Fruit fly (Drosophila melanogaster): ENCODE measurements around the gene pn.

The pn gene

DNA sequence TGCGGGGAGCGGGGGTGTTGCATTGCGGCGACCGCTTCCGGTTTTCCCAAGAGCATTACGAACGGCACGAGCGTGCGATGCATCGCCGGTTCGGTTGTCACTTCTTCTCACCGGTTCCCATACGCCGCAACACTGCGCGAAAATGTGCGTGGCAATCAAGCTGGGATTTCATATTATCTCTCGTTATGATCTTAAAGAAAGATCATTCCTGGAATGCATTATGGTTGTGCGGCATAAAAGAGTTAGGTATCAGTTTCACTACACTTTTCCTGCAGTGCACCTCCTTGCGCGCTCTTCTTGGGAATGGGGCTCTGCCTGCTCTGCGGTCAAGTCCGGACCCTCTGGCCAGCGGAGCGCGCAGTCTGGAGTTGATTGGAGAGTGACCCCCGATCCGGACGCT is 14.9 kb upstream of the pn start (continued):
- peak; percentile 83 for TF ChIP-seq CG6163 (GFP tag; IDR thresholded peaks at IDR 0.05)
- peak; percentile 48 for TF ChIP-seq dac (GFP tag; optimal IDR thresholded peaks at IDR 0.05)

dm6 chrX:2168485-2169199 is 12.4 kb upstream of the pn start:
- TF ChIP-seq Met (GFP tag; optimal IDR thresholded peaks at IDR 0.05): no peak
- no peak for TF ChIP-seq CG11902 (GFP tag; optimal IDR thresholded peaks at IDR 0.05)
- TF ChIP-seq CG1621 (tag; optimal IDR thresholded peaks at IDR 0.05): no peak

DNA sequence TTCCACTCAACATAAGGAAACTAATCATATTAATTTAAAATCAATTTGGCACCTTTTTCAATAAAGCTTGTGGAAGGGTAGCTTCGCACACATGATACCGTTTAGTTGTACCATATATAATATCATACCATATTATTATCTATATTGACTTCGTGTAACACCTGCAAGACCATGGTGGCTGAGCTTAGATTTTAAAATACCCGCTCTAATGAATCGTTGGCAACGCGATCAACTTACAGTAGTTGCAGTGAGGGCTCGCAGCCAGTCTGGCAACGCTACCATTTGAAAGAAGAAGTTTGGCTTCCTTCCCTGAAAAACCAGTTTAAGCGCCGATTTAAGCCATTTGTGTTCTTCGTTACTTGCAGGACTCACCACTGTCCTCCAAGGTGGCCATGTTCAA is 10.6 kb upstream of the pn start:
- TF ChIP-seq Eip78C (GFP tag) (no peak), Eip93F (GFP tag; optimal IDR thresholded peaks at IDR 0.05) (no peak), Gug (GFP tag; IDR thresholded peaks at IDR 0.05) (no peak), CG32006 (GFP tag; optimal IDR thresholded peaks at IDR 0.05) (no peak), CG9139 (GFP tag; optimal IDR thresholded peaks at IDR 0.05) (no peak), vri (GFP tag; optimal IDR thresholded peaks at IDR 0.05) (no peak), CG8119 (GFP tag; IDR thresholded peaks at IDR 0.05) (no peak), Ets96B (tag; optimal IDR thresholded peaks at IDR 0.05) (no peak), CG1621 (tag; optimal IDR thresholded peaks at IDR 0.05) (no peak), achi (GFP tag; optimal IDR thresholded peaks at IDR 0.05) (no peak), pdm3 (GFP tag; optimal IDR thresholded peaks at IDR 0.05) (no peak), CG10669 (GFP tag; optimal IDR thresholded peaks at IDR 0.05) (no peak), Met (GFP tag; optimal IDR thresholded peaks at IDR 0.05) (no peak), fd59A (GFP tag; optimal IDR thresholded peaks at IDR 0.05) (no peak), CG6854 (GFP tag; optimal IDR thresholded peaks at IDR 0.05) (no peak)

DNA sequence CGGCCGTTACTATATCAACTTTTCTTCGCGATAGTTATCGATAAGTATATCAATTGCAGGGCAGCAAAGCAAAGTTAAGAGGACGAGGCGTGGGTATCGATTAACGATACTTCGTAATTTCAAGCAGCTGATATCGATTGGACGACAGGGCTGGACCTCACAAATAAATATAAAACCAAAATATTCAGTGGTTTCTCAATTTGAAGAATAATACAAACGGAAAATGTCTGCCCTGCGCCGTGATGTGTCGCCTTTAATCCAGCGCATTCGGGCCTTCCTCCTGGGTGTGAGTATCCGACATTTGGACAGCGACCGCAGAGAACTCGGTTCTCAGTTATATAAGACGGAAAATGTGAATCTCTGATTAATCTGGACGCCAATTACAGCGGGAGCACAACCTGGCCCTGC is 8.6 kb upstream of the pn start, which contains the start of gene ND-B14.5A:
Gene ND-B14.5A (plus strand): TSS at position 107 of the 408 bp plus-strand sequence.
- TF ChIP-seq Smox (GFP tag; optimal IDR thresholded peaks at IDR 0.05): no peak
- TF ChIP-seq esn (GFP tag; optimal IDR thresholded peaks at IDR 0.05): peak; percentile 23

DNA sequence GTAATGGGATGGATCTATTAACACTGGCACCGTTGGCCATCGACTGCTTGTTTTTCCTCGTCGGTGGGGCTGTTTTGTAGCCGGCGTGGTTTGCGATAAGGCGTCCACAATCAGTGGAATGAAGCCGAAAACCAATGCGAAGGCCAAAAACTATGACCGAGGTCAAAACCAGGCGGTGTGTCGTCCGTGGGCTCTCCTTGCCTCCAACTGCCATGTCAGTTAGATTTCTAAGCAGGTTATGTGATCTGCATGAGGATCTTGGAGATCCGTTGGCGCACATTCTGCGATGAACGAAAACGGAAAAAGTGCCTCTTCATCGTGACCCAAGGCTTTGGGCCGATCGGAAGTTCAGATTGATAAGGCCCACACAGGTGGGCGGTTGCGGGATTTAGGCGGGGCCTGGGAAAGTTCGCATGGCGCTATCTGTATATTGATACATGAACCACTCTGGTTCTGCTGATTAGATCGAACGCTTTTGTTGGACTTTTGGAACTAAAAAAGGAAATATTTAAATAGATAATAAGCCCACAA is 5.7 kb upstream of the pn start, which contains the start of gene Cyp4d14:
Gene Cyp4d14 (minus strand): TSS at position 51 of the 531 bp plus-strand sequence.
- TF ChIP-seq svp (GFP tag): peak; percentile 84
- no peak for TF ChIP-seq Hr4 (GFP tag; optimal IDR thresholded peaks at IDR 0.05)

DNA sequence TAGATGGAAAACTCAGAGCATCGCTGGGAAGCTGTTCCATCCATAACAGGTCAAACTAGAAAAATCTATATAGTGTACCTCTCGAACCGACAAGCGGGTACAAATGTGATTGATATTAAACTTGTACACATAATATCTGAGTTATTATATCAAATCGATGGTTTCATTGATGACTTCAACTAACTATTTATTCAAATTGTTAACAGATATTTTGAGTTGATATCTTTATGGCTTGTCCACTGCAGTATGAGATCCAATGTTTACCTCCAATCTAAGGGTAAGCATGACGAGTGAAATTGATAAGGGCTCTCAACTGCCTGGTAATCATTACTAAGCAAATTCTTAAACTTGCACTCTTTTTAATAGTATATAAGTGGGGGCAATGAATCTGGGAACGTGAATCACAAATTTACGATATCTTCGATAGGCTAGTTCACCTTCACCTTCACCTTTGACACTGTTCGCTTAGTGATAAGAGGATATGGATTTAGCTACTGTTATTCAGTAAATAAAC is 5.0 kb upstream of the pn start, which contains the start of gene Cyp4d2:
Gene Cyp4d2 (plus strand): TSS at position 51 of the 514 bp plus-strand sequence.
- no peak for TF ChIP-seq CG8632 (GFP tag; optimal IDR thresholded peaks at IDR 0.05)
- no peak for TF ChIP-seq Sox102F (GFP tag; optimal IDR thresholded peaks at IDR 0.05)
- no peak for TF ChIP-seq fd85E (GFP tag; optimal IDR thresholded peaks at IDR 0.05)
- no peak for TF ChIP-seq ss (GFP tag; optimal IDR thresholded peaks at IDR 0.05)
- TF ChIP-seq fkh (GFP tag; optimal IDR thresholded peaks at IDR 0.05): peak; percentile 30

DNA sequence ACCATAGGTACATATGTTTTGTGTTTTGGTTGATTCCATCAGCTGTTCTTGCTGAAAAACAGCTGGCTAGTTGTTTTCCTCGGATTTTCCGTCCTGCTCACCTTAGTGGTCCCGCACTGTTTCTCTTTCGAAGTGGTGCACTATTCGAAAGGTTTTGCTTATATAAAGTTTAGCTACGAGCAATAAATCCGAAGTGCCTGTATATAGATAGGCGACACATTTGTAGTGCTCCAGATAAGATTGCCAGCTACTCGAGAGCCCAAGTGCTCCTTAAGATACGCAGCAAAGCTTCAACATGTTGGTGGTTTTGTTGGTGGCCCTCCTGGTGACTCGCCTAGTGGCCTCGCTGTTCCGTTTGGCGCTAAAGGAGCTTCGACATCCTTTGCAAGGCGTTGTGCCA is 2.2 kb upstream of the pn start, which contains the start of gene Cyp4ae1:
Gene Cyp4ae1 (plus strand): TSS at position 206 of the 400 bp plus-strand sequence.
- no peak for TF ChIP-seq CG11762 (GFP tag; optimal IDR thresholded peaks at IDR 0.05; ENCODE audit: insufficient read depth)
- no peak for TF ChIP-seq CG1621 (tag; optimal IDR thresholded peaks at IDR 0.05)
- TF ChIP-seq CG10669 (GFP tag; optimal IDR thresholded peaks at IDR 0.05): no peak
- no peak for TF ChIP-seq dac (GFP tag; optimal IDR thresholded peaks at IDR 0.05)

Data from whole organism, prepupa.